Fruit fly (Drosophila melanogaster): ENCODE results near the gene Oatp26F.

The Oatp26F gene

dm6 chr2L:6643218-6643756, 11.1 kb upstream of the Oatp26F start:
- no peak for TF ChIP-seq CG17801 (GFP tag; optimal IDR thresholded peaks at IDR 0.05; ENCODE audit: partially characterized antibody)

DNA sequence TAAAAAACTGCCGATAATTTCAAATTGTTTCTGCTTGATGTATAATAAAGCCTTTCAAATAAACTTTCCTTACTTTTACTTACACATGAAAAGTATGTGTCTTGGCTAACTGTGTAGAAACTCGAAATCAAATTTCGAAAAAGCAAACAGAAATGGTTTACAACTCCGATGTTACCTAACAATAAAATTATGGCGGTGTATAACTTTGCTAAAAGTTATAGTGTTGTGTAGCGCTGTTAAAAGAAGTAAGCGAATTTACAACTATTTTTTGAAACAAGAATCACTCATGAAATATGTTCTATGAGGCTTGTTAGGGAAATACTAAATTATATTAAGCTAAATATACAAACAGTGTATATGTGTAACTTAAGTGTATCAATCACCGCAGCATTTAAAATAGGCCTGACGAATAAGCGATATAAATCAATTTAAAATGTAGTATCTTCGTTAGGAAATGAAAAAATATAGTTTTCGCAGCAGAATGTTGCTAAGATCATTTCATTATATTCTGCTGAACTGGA, 9.5 kb downstream of the Oatp26F start, which contains the start of gene CG34345:
CG34345 (plus strand) TSS at position 471 of the 521 bp plus-strand sequence.
- no peak for TF ChIP-seq CG17801 (GFP tag; optimal IDR thresholded peaks at IDR 0.05; ENCODE audit: partially characterized antibody)

- peak; percentile 15 for TF ChIP-seq CG17801 (GFP tag; optimal IDR thresholded peaks at IDR 0.05; ENCODE audit: partially characterized antibody)
Measured at dm6 chr2L:6622031-6622430, 10.2 kb downstream of the Oatp26F start.

DNA sequence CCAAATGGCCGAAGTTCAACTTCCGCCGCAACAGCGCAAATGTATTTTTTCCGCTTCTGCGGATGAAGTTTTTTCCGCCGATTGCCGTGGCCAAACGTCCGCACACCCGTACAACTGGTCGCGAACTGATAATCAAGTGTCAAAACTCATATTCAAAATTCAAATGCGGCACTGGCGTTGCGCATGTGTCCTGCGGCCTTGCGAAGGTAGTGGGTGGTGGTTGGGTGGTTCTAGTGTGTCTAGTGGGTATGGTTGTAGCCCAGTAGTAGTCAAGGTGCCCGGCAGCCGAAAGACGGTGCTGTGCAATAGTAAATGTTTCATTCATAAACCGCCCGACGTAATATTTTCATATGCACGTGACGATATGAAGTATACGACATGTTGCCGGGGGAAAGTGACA, 10.6 kb downstream of the Oatp26F start, which contains the start of gene DIP-iota:
DIP-iota (minus strand) TSS at position 101 of the 400 bp plus-strand sequence.
- no peak for TF ChIP-seq CG17801 (GFP tag; optimal IDR thresholded peaks at IDR 0.05; ENCODE audit: partially characterized antibody)

dm6 chr2L:6614229-6614935, 17.8 kb downstream of the Oatp26F start:
- no peak for TF ChIP-seq CG17801 (GFP tag; optimal IDR thresholded peaks at IDR 0.05; ENCODE audit: partially characterized antibody)

- no peak for TF ChIP-seq CG17801 (GFP tag; optimal IDR thresholded peaks at IDR 0.05; ENCODE audit: partially characterized antibody)
Measured at dm6 chr2L:6613156-6613555, 19.1 kb downstream of the Oatp26F start.

DNA sequence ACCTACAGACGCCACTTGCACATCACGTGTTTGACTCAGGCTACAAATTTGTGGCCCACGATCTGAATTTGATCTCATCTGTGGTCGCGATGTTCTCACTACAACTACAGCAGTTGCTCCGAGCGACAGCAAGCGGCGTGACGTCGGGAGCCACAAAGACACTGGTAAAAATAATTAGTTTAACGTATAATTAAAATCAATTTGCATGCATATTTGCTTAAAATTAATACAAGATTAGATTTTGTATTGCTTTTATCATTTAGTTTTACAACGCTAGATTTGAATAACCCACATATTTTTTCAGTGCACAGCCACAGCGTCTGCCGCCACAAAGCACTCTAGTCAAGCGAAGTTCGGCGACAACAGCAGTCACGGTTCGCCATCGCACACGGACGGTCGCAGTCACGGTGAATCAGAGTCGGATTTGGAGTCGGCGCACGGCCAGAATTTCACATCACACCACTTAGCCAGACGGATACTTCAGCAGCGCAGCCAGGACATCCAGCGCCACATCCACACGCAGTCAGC, 19.7 kb downstream of the Oatp26F start:
- peak; percentile 100 for TF ChIP-seq CG17801 (GFP tag; optimal IDR thresholded peaks at IDR 0.05; ENCODE audit: partially characterized antibody)

dm6 chr2L:6611374-6612005, 20.7 kb downstream of the Oatp26F start:
- no peak for TF ChIP-seq CG17801 (GFP tag; optimal IDR thresholded peaks at IDR 0.05; ENCODE audit: partially characterized antibody)

DNA sequence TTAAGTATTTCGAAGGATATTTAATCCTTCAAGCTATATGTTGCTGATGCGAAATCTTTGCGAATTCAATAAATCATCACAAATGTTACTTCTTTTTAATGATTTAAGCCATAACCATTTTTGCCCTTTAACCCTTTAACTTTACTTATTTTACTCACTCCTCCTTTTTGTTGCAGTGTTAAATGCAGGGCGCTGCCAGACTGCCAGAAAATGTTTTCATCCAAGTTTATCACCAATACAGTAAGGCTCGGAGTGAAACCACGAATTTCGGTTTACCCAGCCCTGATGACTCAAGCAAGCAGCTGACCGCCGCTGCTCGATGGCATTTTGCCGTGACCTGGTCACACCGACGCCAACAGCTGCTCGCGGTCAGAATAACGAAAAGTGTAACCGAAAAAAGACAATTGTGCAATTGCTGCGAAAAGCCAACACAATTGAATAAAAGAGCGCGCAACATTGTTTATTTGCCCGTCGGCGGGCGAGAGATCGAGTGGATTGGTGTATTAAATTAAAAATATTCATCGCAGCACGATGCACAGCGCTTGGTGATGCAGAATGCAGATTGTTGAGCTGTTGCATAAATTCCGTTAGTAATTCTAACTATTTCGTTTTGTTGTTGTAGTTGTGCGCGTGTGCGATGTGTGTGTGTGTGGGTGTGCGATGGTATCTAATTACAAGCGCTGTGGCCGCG, 21.4 kb downstream of the Oatp26F start, which contains the start of gene CG11050:
CG11050 (plus strand) TSS at position 329 of the 691 bp plus-strand sequence.
- peak; percentile 66 for TF ChIP-seq CG17801 (GFP tag; optimal IDR thresholded peaks at IDR 0.05; ENCODE audit: partially characterized antibody)

dm6 chr2L:6601018-6601505, 31.1 kb downstream of the Oatp26F start, which contains the start of gene Dpp10:
Dpp10 (minus strand) TSS chr2L:6601068.
- TF ChIP-seq CG17801 (GFP tag; optimal IDR thresholded peaks at IDR 0.05; ENCODE audit: partially characterized antibody) = no peak

DNA sequence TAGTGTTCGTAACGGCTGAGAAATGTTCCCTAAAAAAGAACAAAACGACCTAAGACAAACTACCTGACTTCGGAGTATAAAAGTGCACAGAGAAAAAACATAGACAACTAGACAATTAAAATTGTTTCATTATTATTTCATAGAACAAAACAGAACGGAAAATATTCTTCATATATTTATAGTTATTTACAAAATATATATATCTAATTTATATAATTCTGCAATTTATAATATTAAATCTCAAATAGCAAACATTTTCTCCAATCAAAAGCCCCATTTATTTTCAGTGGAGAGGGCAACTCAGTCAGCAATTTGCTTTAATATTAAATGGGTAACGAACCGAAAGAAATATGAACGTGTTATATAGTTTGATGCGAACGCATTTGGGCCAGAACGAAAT, 37.2 kb downstream of the Oatp26F start:
- TF ChIP-seq CG17801 (GFP tag; optimal IDR thresholded peaks at IDR 0.05; ENCODE audit: partially characterized antibody) = no peak

- no peak for TF ChIP-seq CG17801 (GFP tag; optimal IDR thresholded peaks at IDR 0.05; ENCODE audit: partially characterized antibody)
Measured at dm6 chr2L:6584346-6584745, 47.9 kb downstream of the Oatp26F start.

- no peak for TF ChIP-seq CG17801 (GFP tag; optimal IDR thresholded peaks at IDR 0.05; ENCODE audit: partially characterized antibody)
Measured at dm6 chr2L:6579045-6579444, 53.2 kb downstream of the Oatp26F start.

Data from ovary, adult (tissue).